Worm (Caenorhabditis elegans) whole organism, L2 larva: ENCODE results near the gene nhr-93.

ENCODE experiments used
- alr-1 ChIP-seq: fragments of 150-350 bp; optimal IDR thresholded peaks from 2 replicates; lab custom pipeline; 2014; ENCODE audit warnings: missing biosample characterization, missing genetic modification characterization
- ama-1 ChIP-seq: fragments of 150-350 bp; optimal IDR thresholded peaks from 2 replicates; lab custom pipeline; 2018; ENCODE audit warnings: inconsistent platforms
- ceh-16 ChIP-seq: fragments of 150-350 bp; optimal IDR thresholded peaks from 2 replicates; lab custom pipeline; 2014; ENCODE audit warnings: missing biosample characterization, missing genetic modification characterization
- elt-1 ChIP-seq: fragments of 150-350 bp; optimal IDR thresholded peaks from 2 replicates; lab custom pipeline; 2014; ENCODE audit warnings: missing biosample characterization, missing genetic modification characterization
- lin-39 ChIP-seq: fragments of 150-350 bp; optimal IDR thresholded peaks from 2 replicates; lab custom pipeline; 2014; ENCODE audit warnings: missing biosample characterization, missing genetic modification reagents, missing genetic modification characterization
- mab-5 ChIP-seq: fragments of 150-350 bp; optimal IDR thresholded peaks from 2 replicates; lab custom pipeline; 2014; ENCODE audit warnings: missing biosample characterization, missing genetic modification characterization
- nhr-21 ChIP-seq: fragments of 150-350 bp; optimal IDR thresholded peaks from 2 replicates; lab custom pipeline; 2014; ENCODE audit warnings: missing biosample characterization, missing genetic modification characterization
- nhr-23 ChIP-seq: fragments of 150-350 bp; optimal IDR thresholded peaks from 2 replicates; lab custom pipeline; 2014; ENCODE audit warnings: missing biosample characterization, missing genetic modification reagents, missing genetic modification characterization
- nhr-77 ChIP-seq: fragments of 150-350 bp; optimal IDR thresholded peaks from 2 replicates; lab custom pipeline; 2014; ENCODE audit warnings: missing biosample characterization, missing genetic modification characterization
- sma-9 ChIP-seq, 2 experiments: fragments of 150-350 bp in 1 of 2; sonication (generic microtip) in 1 of 2; optimal IDR thresholded peaks; 2 replicates each; lab custom pipeline; 2014 to 2016; ENCODE audit warnings: missing genetic modification characterization in 2 of 2, mild to moderate bottlenecking in 1 of 2, missing biosample characterization in 1 of 2, missing compliant biosample characterization in 1 of 2, missing genetic modification reagents in 1 of 2, moderate library complexity in 1 of 2
- zag-1 ChIP-seq: fragments of 150-350 bp; optimal IDR thresholded peaks from 2 replicates; lab custom pipeline; 2014; ENCODE audit warnings: missing biosample characterization, missing genetic modification characterization
- ztf-11 ChIP-seq: sonication (generic microtip); optimal IDR thresholded peaks from 2 replicates; lab custom pipeline; 2017; ENCODE audit warnings: missing biosample characterization, missing genetic modification characterization

- no peak for TF ChIP-seq sma-9 (GFP tag; optimal IDR thresholded peaks at IDR 0.05; lab: Kevin White, UChicago)
- no peak for TF ChIP-seq sma-9 (tag; optimal IDR thresholded peaks at IDR 0.05; lab: Kevin White, UChicago)
- TF ChIP-seq nhr-23: no peak
- no peak for TF ChIP-seq lin-39 (tag; lab: Kevin White, UChicago)
- no peak for TF ChIP-seq alr-1 (tag; lab: Kevin White, UChicago)
- TF ChIP-seq nhr-21 (tag; lab: Kevin White, UChicago): no peak
- no peak for TF ChIP-seq elt-1 (tag; lab: Kevin White, UChicago)
- no peak for TF ChIP-seq ztf-11 (tag; lab: Kevin White, UChicago)
- TF ChIP-seq zag-1: no peak
- TF ChIP-seq ama-1 (lab: Kevin White, UChicago): no peak
- TF ChIP-seq ceh-16 (tag; lab: Kevin White, UChicago): no peak
- no peak for TF ChIP-seq mab-5 (tag; lab: Kevin White, UChicago)
- no peak for TF ChIP-seq nhr-77
Measured at ce11 chrV:3541117-3541516, 2.9 kb upstream of the nhr-93 start, which contains the start of gene srbc-67.
